Worm (Caenorhabditis elegans) whole organism, L3 larva: Measurements from ENCODE around the gene act-3.
A peak's percentile ranks its signal among the peaks of the same experiment; 100 is the strongest.

Experiments
- aly-2 ChIP-seq: fragments of 150-350 bp; optimal IDR thresholded peaks from 2 replicates; lab custom pipeline; 2014; ENCODE audit warnings: missing biosample characterization, missing genetic modification characterization
- ama-1 ChIP-seq: fragments of 150-350 bp; optimal IDR thresholded peaks from 2 replicates; lab custom pipeline; 2018
- ceh-82 ChIP-seq: fragments of 150-350 bp; optimal IDR thresholded peaks from 2 replicates; lab custom pipeline; 2014; ENCODE audit warnings: missing biosample characterization, missing genetic modification characterization
- elt-2 ChIP-seq: sonication (generic microtip); optimal IDR thresholded peaks from 2 replicates; lab custom pipeline; 2016; ENCODE audit warnings: missing genetic modification reagents, mild to moderate bottlenecking, missing genetic modification characterization, missing compliant biosample characterization
- eor-1 ChIP-seq, 2 experiments: fragments of 150-350 bp; optimal IDR thresholded peaks; 2 replicates each; lab custom pipeline; 2014 to 2018; ENCODE audit warnings: missing biosample characterization in 2 of 2, missing genetic modification characterization in 2 of 2
- fos-1 ChIP-seq: fragments of 150-350 bp; optimal IDR thresholded peaks from 2 replicates; lab custom pipeline; 2014; ENCODE audit warnings: missing biosample characterization, missing genetic modification characterization
- nhr-12 ChIP-seq: fragments of 150-350 bp; optimal IDR thresholded peaks from 2 replicates; lab custom pipeline; 2014; ENCODE audit warnings: missing biosample characterization, missing genetic modification characterization
- nhr-76 ChIP-seq: fragments of 150-350 bp; sonication (generic microtip); optimal IDR thresholded peaks from 5 replicates; lab custom pipeline; 2014; ENCODE audit warnings: missing biosample characterization, missing genetic modification characterization
- pqm-1 ChIP-seq: fragments of 150-350 bp; optimal IDR thresholded peaks from 2 replicates; lab custom pipeline; 2017; ENCODE audit warnings: missing biosample characterization, missing genetic modification characterization, inconsistent platforms
- tbx-2 ChIP-seq: sonication (generic microtip); optimal IDR thresholded peaks from 2 replicates; lab custom pipeline; 2016; ENCODE audit warnings: mild to moderate bottlenecking, missing genetic modification characterization, missing compliant biosample characterization
- ztf-11 ChIP-seq: fragments of 150-350 bp; optimal IDR thresholded peaks from 2 replicates; lab custom pipeline; 2014; ENCODE audit warnings: missing biosample characterization, missing genetic modification characterization

DNA sequence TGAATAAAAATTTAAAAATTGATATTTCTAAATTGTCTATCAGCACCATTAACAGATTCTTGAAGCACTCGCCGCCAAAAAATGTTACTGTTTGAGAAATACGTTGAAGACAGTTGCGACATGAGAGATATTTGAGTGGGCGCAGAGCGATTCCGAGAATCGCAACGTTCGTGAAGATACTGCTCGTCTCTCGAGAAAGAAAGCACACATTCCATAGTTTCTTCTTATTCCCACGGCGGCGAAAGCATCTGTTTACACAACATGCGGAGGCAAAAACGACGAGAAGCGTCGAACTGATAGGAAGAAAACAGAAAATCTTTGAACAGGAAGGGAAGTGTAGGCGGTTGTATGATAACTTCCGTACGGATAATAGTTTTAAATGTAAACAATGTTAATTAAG lies 8.2 kb upstream of the act-3 start:
- TF ChIP-seq elt-2 (tag; lab: Kevin White, UChicago): no peak
- peak; percentile 17 for TF ChIP-seq tbx-2 (tag; lab: Kevin White, UChicago)
- TF ChIP-seq ama-1 (lab: Kevin White, UChicago): peak; percentile 75
- TF ChIP-seq nhr-76 (tag; lab: Kevin White, UChicago): no peak
- TF ChIP-seq eor-1 (tag; optimal IDR thresholded peaks at IDR 0.05; lab: Kevin White, UChicago): no peak
- TF ChIP-seq nhr-12: no peak
- TF ChIP-seq pqm-1 (tag; lab: Kevin White, UChicago): no peak
- TF ChIP-seq ceh-82: no peak
- TF ChIP-seq fos-1 (tag; lab: Kevin White, UChicago): no peak
- no peak for TF ChIP-seq aly-2 (tag; lab: Kevin White, UChicago)
- no peak for TF ChIP-seq ztf-11 (tag; lab: Kevin White, UChicago)
